Fruit fly (Drosophila melanogaster) whole organism, embryonic: ENCODE results near the gene CG18649.

ENCODE experiments used
- CG17186 ChIP-seq: fragments of 200-800 bp; sonication (Bioruptor generic); optimal IDR thresholded peaks from 3 replicates; lab custom pipeline; 2017; ENCODE audit warnings: missing biosample characterization, missing genetic modification reagents, missing genetic modification characterization
- CG34376 ChIP-seq: fragments of 200-800 bp; sonication (Bioruptor generic); optimal IDR thresholded peaks from 2 replicates; lab custom pipeline; 2018; ENCODE audit warnings: missing biosample characterization, mild to moderate bottlenecking, missing genetic modification characterization
- Dbx ChIP-seq: fragments of 200-800 bp; sonication (Bioruptor generic); IDR thresholded peaks from 3 replicates; pipeline ENCODE4 v1.3.6; 2022; ENCODE audit warnings: missing biosample characterization, missing genetic modification characterization
- Doc2 ChIP-seq: fragments of 200-800 bp; sonication (Bioruptor generic); IDR thresholded peaks from 2 replicates; pipeline ENCODE4 v1.3.6; 2022; ENCODE audit warnings: missing biosample characterization, missing genetic modification characterization
- Drgx ChIP-seq: fragments of 200-800 bp; sonication (Bioruptor generic); IDR thresholded peaks from 2 replicates; pipeline ENCODE4 v1.3.6; 2022; ENCODE audit warnings: missing biosample characterization, missing genetic modification characterization
- E2f2 ChIP-seq: fragments of 200-800 bp; sonication (Bioruptor generic); IDR thresholded peaks from 2 replicates; pipeline ENCODE4 v1.3.6; 2022; ENCODE audit warnings: missing biosample characterization, missing genetic modification characterization
- Xrp1 ChIP-seq: fragments of 200-800 bp; sonication (Bioruptor generic); IDR thresholded peaks from 2 replicates; pipeline ENCODE4 v1.3.6; 2022; ENCODE audit warnings: missing biosample characterization, missing genetic modification characterization
- abd-A ChIP-seq: fragments of 200-800 bp; sonication (Bioruptor generic); optimal IDR thresholded peaks from 3 replicates; lab custom pipeline; 2019; ENCODE audit warnings: missing biosample characterization, mild to moderate bottlenecking, missing genetic modification characterization, moderate library complexity
- ap ChIP-seq: fragments of 200-800 bp; sonication (Bioruptor generic); IDR thresholded peaks from 2 replicates; pipeline ENCODE4 v1.3.6; 2022; ENCODE audit warnings: missing biosample characterization, missing genetic modification characterization
- crp ChIP-seq, 2 experiments: fragments of 200-800 bp; sonication (Bioruptor generic); optimal IDR thresholded peaks; 2 replicates in 1 of 2; 3 replicates in 1 of 2; lab custom pipeline; 2017; ENCODE audit warnings: missing biosample characterization in 2 of 2, missing genetic modification characterization in 2 of 2, mild to moderate bottlenecking in 1 of 2, moderate library complexity in 1 of 2
- dmrt11E ChIP-seq: fragments of 200-800 bp; sonication (Bioruptor generic); optimal IDR thresholded peaks from 3 replicates; lab custom pipeline; 2018; ENCODE audit warnings: missing biosample characterization, mild to moderate bottlenecking, missing genetic modification characterization, moderate library complexity
- ewg ChIP-seq: fragments of 200-800 bp; sonication (Bioruptor generic); optimal IDR thresholded peaks from 3 replicates; lab custom pipeline; 2017; ENCODE audit warnings: mild to moderate bottlenecking, missing biosample characterization, missing genetic modification reagents, missing genetic modification characterization
- eyg ChIP-seq: fragments of 200-800 bp; sonication (Bioruptor generic); optimal IDR thresholded peaks from 3 replicates; lab custom pipeline; 2016; ENCODE audit warnings: missing biosample characterization, missing genetic modification characterization
- lbe ChIP-seq: fragments of 200-800 bp; sonication (Bioruptor generic); optimal IDR thresholded peaks from 2 replicates; lab custom pipeline; 2016; ENCODE audit warnings: missing biosample characterization, mild to moderate bottlenecking, missing genetic modification characterization
- pho ChIP-seq: fragments of 200-800 bp; sonication (Bioruptor generic); optimal IDR thresholded peaks from 2 replicates; lab custom pipeline; 2016; ENCODE audit warnings: missing biosample characterization, missing genetic modification characterization
- vfl ChIP-seq: fragments of 200-800 bp; sonication (Bioruptor generic); optimal IDR thresholded peaks from 2 replicates; lab custom pipeline; 2016; ENCODE audit warnings: missing biosample characterization, missing genetic modification characterization
- zfh1 ChIP-seq: fragments of 200-800 bp; sonication (Bioruptor generic); IDR thresholded peaks from 3 replicates; pipeline ENCODE4 v1.3.6; 2022; ENCODE audit warnings: missing biosample characterization, missing genetic modification characterization

CG18649 gene

DNA sequence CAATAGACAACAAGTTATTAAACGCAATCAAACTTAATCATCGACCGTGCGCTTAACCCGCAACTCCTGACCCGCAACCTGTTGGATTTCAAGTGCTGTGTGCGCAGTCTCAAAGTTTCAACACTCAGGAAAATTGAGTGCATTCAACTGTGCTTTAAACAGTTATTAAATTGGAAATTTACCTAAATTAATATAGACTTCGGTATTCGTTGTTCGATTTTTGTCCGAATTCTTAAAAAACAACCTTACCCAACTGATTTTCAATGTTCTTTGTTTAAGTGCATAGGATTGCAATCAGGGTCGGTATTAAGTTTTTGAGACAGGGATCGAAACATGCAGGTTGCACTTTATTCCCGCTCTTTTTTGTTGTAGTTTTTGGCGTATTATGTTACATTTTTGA, 48.9 kb downstream of the CG18649 start:
- TF ChIP-seq ap (GFP tag; lab: Robert Waterston, UW) (no peak), vfl (GFP tag; lab: Kevin White, UChicago) (no peak), Doc2 (GFP tag; lab: Robert Waterston, UW) (no peak), lbe (GFP tag; lab: Kevin White, UChicago) (no peak), E2f2 (GFP tag; lab: Robert Waterston, UW) (no peak), ewg (peak; percentile 17), CG17186 (GFP tag; lab: Kevin White, UChicago) (no peak), crp (GFP tag; optimal IDR thresholded peaks at IDR 0.05; lab: Kevin White, UChicago) (no peak), Drgx (GFP tag; lab: Robert Waterston, UW) (peak; percentile 78), CG34376 (GFP tag; lab: Kevin White, UChicago) (no peak), abd-A (tag; lab: Kevin White, UChicago) (no peak), eyg (GFP tag; lab: Kevin White, UChicago) (no peak), zfh1 (GFP tag; lab: Robert Waterston, UW) (0 out of 3 replicates have a peak, but pooled peaks have one; percentile 12), dmrt11E (tag; lab: Kevin White, UChicago) (no peak), Xrp1 (GFP tag; lab: Robert Waterston, UW) (peak; percentile 30; the same call in 1 of the 2 replicates), pho (no peak), Dbx (no peak)
